Worm (Caenorhabditis elegans) whole organism, L4 larva: ENCODE results near the gene ZK418.7.
A peak's percentile ranks its signal among the peaks of the same experiment; 100 is the strongest.

ENCODE experiments used
- D1046.2 ChIP-seq: fragments of 200-800 bp; sonication (Bioruptor generic); IDR thresholded peaks from 2 replicates; pipeline ENCODE4 v1.3.6; 2022; ENCODE audit warnings: missing genetic modification characterization, missing compliant biosample characterization
- T20F7.1 ChIP-seq: fragments of 200-800 bp; sonication (Bioruptor generic); optimal IDR thresholded peaks from 2 replicates; lab custom pipeline; 2018; ENCODE audit warnings: mild to moderate bottlenecking, missing genetic modification characterization, missing compliant biosample characterization
- Y48G9A.11 ChIP-seq: fragments of 200-800 bp; sonication (Bioruptor generic); IDR thresholded peaks from 2 replicates; pipeline ENCODE4 v1.3.6; 2022; ENCODE audit warnings: missing genetic modification reagents, missing genetic modification characterization, missing compliant biosample characterization
- Y75B8A.6 ChIP-seq: fragments of 200-800 bp; sonication (Bioruptor generic); IDR thresholded peaks from 2 replicates; pipeline ENCODE4 v1.3.6; 2022; ENCODE audit warnings: missing genetic modification reagents, missing genetic modification characterization, missing compliant biosample characterization
- ceh-20 ChIP-seq: fragments of 200-800 bp; sonication (Bioruptor generic); IDR thresholded peaks from 2 replicates; pipeline ENCODE4 v1.3.6; 2022; ENCODE audit warnings: missing genetic modification reagents, missing genetic modification characterization, missing compliant biosample characterization
- ceh-32 ChIP-seq: sonication (generic microtip); optimal IDR thresholded peaks from 2 replicates; lab custom pipeline; 2016; ENCODE audit warnings: mild to moderate bottlenecking, missing genetic modification characterization, missing compliant biosample characterization; ENCODE audit not compliant: poor library complexity
- cey-2 ChIP-seq: sonication (generic microtip); optimal IDR thresholded peaks from 3 replicates; lab custom pipeline; 2017; ENCODE audit warnings: missing genetic modification characterization, mild to moderate bottlenecking, missing compliant biosample characterization, antibody characterized with exemption, borderline replicate concordance; ENCODE audit not compliant: insufficient read depth
- ctbp-1 ChIP-seq: fragments of 200-800 bp; sonication (Bioruptor generic); IDR thresholded peaks from 2 replicates; pipeline ENCODE4 v1.3.6; 2022; ENCODE audit warnings: missing genetic modification reagents, missing genetic modification characterization, missing compliant biosample characterization
- dve-1 ChIP-seq: sonication (generic microtip); optimal IDR thresholded peaks from 2 replicates; lab custom pipeline; 2017; ENCODE audit warnings: antibody characterized with exemption, mild to moderate bottlenecking, missing genetic modification characterization, missing compliant biosample characterization; ENCODE audit not compliant: insufficient read depth
- fos-1 ChIP-seq: fragments of 150-350 bp; optimal IDR thresholded peaks from 2 replicates; lab custom pipeline; 2014; ENCODE audit warnings: missing biosample characterization, missing genetic modification characterization
- hlh-11 ChIP-seq: fragments of 200-800 bp; sonication (Bioruptor generic); optimal IDR thresholded peaks from 2 replicates; lab custom pipeline; 2018; ENCODE audit warnings: mild to moderate bottlenecking, missing genetic modification characterization, missing compliant biosample characterization
- lin-29 ChIP-seq: fragments of 200-800 bp; sonication (Bioruptor generic); IDR thresholded peaks from 2 replicates; pipeline ENCODE4 v1.3.6; 2022; ENCODE audit warnings: missing genetic modification reagents, missing genetic modification characterization, missing compliant biosample characterization
- lin-39 ChIP-seq: fragments of 150-350 bp; optimal IDR thresholded peaks from 2 replicates; lab custom pipeline; 2014; ENCODE audit warnings: missing biosample characterization, missing genetic modification reagents, missing genetic modification characterization
- lsy-2 ChIP-seq, 2 experiments: fragments of 150-350 bp in 1 of 2; sonication (generic microtip) in 1 of 2; optimal IDR thresholded peaks; 2 replicates each; lab custom pipeline; 2014 to 2017; ENCODE audit warnings: missing biosample characterization in 2 of 2, missing genetic modification characterization in 2 of 2
- nhr-42 ChIP-seq: fragments of 200-800 bp; sonication (Bioruptor generic); IDR thresholded peaks from 2 replicates; pipeline ENCODE4 v1.3.6; 2022; ENCODE audit warnings: missing genetic modification characterization, missing compliant biosample characterization
- nhr-48 ChIP-seq: sonication (generic microtip); optimal IDR thresholded peaks from 2 replicates; lab custom pipeline; 2016; ENCODE audit warnings: mild to moderate bottlenecking, missing genetic modification characterization, missing compliant biosample characterization
- nhr-76 ChIP-seq: fragments of 150-350 bp; optimal IDR thresholded peaks from 2 replicates; lab custom pipeline; 2014; ENCODE audit warnings: missing biosample characterization, missing genetic modification characterization
- pqm-1 ChIP-seq: sonication (generic microtip); optimal IDR thresholded peaks from 2 replicates; lab custom pipeline; 2017; ENCODE audit warnings: missing biosample characterization, missing genetic modification characterization
- saeg-2 ChIP-seq: fragments of 200-800 bp; sonication (Bioruptor generic); IDR thresholded peaks from 2 replicates; pipeline ENCODE4 v1.3.6; 2022; ENCODE audit warnings: missing genetic modification reagents, missing genetic modification characterization, missing compliant biosample characterization
- unc-39 ChIP-seq: sonication (generic microtip); optimal IDR thresholded peaks from 2 replicates; lab custom pipeline; 2017; ENCODE audit warnings: missing biosample characterization, missing genetic modification characterization
- zfp-3 ChIP-seq: fragments of 200-800 bp; sonication (Bioruptor generic); conservative IDR thresholded peaks from 2 replicates; pipeline ENCODE4 v1.3.6; 2022; ENCODE audit warnings: missing genetic modification reagents, missing genetic modification characterization, missing compliant biosample characterization

ZK418.7 gene

ce11 chrIII:7030044-7030804 lies 50.4 kb downstream of the ZK418.7 start (continued):
- TF ChIP-seq ceh-32 (tag; lab: Kevin White, UChicago) (no peak), nhr-48 (tag; lab: Kevin White, UChicago) (no peak), T20F7.1 (no peak), pqm-1 (tag; lab: Kevin White, UChicago) (no peak), Y48G9A.11 (GFP tag; lab: Robert Waterston, UW) (no peak), saeg-2 (no peak), dve-1 (tag; lab: Kevin White, UChicago) (peak; percentile 2), Y75B8A.6 (no peak), zfp-3 (GFP tag; lab: Robert Waterston, UW) (no peak), lin-29 (GFP tag; lab: Robert Waterston, UW) (no peak), lsy-2 (tag; optimal IDR thresholded peaks at IDR 0.05; lab: Kevin White, UChicago) (peak in 1 of 2 experiments; percentile 66), nhr-42 (no peak), fos-1 (tag; lab: Kevin White, UChicago) (no peak)

DNA sequence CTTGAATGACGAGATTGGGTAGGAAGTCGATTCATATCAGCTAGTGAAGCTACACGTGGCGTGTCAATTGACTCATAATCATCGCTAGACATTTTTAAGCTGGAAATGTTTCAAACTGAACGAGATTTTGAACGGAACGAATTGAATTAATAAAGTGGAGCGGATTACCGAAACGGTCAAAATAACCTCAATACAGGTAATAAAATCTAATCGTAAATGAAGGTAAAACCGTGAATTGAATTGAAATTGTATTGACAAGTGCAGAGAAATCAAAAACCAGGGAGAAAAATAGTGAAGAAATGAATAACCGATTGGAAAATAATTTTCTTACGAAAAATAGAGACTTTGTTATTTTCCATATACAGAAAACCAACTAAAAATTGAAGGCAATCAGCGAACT lies 51.5 kb downstream of the ZK418.7 start, which contains the start of gene cyk-1:
Gene cyk-1, minus strand, starts transcription at position 101 of the 400 bp plus-strand sequence.
- TF ChIP-seq pqm-1 (tag; lab: Kevin White, UChicago): no peak
- no peak for TF ChIP-seq D1046.2 (GFP tag; lab: Robert Waterston, UW)
- TF ChIP-seq nhr-76 (tag; lab: Kevin White, UChicago): no peak
- no peak for TF ChIP-seq ceh-20
- no peak for TF ChIP-seq ctbp-1 (GFP tag; lab: Robert Waterston, UW)
- TF ChIP-seq hlh-11: no peak
- no peak for TF ChIP-seq unc-39 (tag; lab: Kevin White, UChicago)
- no peak for TF ChIP-seq lin-39 (tag; lab: Kevin White, UChicago)
- TF ChIP-seq cey-2 (tag; lab: Kevin White, UChicago): no peak
- TF ChIP-seq, all 104 proteins: peak for 0
